Fruit fly (Drosophila melanogaster) ovary, adult (tissue): ENCODE data around the gene CG11726.

Experiments
- CG17801 ChIP-seq: fragments of 200-800 bp; optimal IDR thresholded peaks from 2 replicates; lab custom pipeline; 2019; ENCODE audit warnings: missing biosample characterization, mild to moderate bottlenecking, missing genetic modification characterization, moderate library complexity; ENCODE audit not compliant: partially characterized antibody

CG11726 gene

dm6 chr3L:11364835-11365431, 29.6 kb upstream of the CG11726 start, which contains the start of gene CG6163:
Gene CG6163 (minus strand): TSS chr3L:11364885.
- no peak for TF ChIP-seq CG17801 (GFP tag; lab: Kevin White, UChicago)

dm6 chr3L:11365432-11366318, 28.8 kb upstream of the CG11726 start:
- TF ChIP-seq CG17801 (GFP tag; lab: Kevin White, UChicago), result no peak

- TF ChIP-seq CG17801 (GFP tag; lab: Kevin White, UChicago), result no peak
Observed at dm6 chr3L:11366422-11366821, 28.1 kb upstream of the CG11726 start.

- TF ChIP-seq CG17801 (GFP tag; lab: Kevin White, UChicago), result no peak
Observed at dm6 chr3L:11367797-11368196, 26.7 kb upstream of the CG11726 start.

dm6 chr3L:11368319-11369299, 25.9 kb upstream of the CG11726 start:
- TF ChIP-seq CG17801 (GFP tag; lab: Kevin White, UChicago), result no peak

- TF ChIP-seq CG17801 (GFP tag; lab: Kevin White, UChicago), result no peak
Observed at dm6 chr3L:11369778-11370684, 24.5 kb upstream of the CG11726 start.

- no peak for TF ChIP-seq CG17801 (GFP tag; lab: Kevin White, UChicago)
Observed at dm6 chr3L:11371342-11371741, 23.1 kb upstream of the CG11726 start.

- no peak for TF ChIP-seq CG17801 (GFP tag; lab: Kevin White, UChicago)
Observed at dm6 chr3L:11372449-11372848, 22.0 kb upstream of the CG11726 start.

- no peak for TF ChIP-seq CG17801 (GFP tag; lab: Kevin White, UChicago)
Observed at dm6 chr3L:11373080-11373812, 21.2 kb upstream of the CG11726 start.

dm6 chr3L:11373821-11374581, 20.5 kb upstream of the CG11726 start:
- TF ChIP-seq CG17801 (GFP tag; lab: Kevin White, UChicago), result no peak

dm6 chr3L:11375304-11375703, 19.2 kb upstream of the CG11726 start:
- no peak for TF ChIP-seq CG17801 (GFP tag; lab: Kevin White, UChicago)

dm6 chr3L:11376224-11376813, 18.2 kb upstream of the CG11726 start:
- TF ChIP-seq CG17801 (GFP tag; lab: Kevin White, UChicago), result no peak
